Worm (Caenorhabditis elegans): ENCODE measurements around the gene sfxn-1.3.

DNA sequence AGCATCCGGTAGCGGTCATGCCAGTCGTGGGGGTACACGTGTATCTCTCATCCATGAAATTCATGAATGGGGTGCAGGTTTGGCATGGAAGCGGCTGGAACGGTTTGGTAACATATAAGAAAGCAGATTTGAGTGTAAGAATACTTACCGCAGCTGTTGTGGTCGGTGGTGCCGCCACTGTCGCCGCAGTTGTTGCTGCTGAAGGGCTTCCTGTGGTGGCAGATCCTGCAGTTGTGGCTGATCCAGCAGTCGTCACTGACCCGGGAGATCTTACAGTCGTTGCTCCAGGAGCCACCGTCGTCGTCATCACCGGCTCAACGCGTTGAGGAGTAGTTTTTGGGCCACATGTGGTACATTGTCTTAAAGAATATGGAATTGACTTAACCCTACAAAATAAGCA is 6.4 kb downstream of the sfxn-1.3 start:
- no peak for TF ChIP-seq unc-39 (tag; optimal IDR thresholded peaks at IDR 0.05)
- no peak for TF ChIP-seq ceh-62 (tag; optimal IDR thresholded peaks at IDR 0.05)
